Fruit fly (Drosophila melanogaster): ENCODE results near the gene CG6800.

Gene CG6800

dm6 chr3R:21781448-21781847 lies 5.5 kb downstream of the CG6800 start:
- TF ChIP-seq dsf (GFP tag; optimal IDR thresholded peaks at IDR 0.05; ENCODE audit: borderline replicate concordance) (peak; percentile 14), Hr78 (GFP tag; optimal IDR thresholded peaks at IDR 0.05) (no peak), pan (optimal IDR thresholded peaks at IDR 0.05) (no peak), CG32264 (GFP tag; optimal IDR thresholded peaks at IDR 0.05) (peak; percentile 85), Jra (GFP tag; optimal IDR thresholded peaks at IDR 0.05) (peak; percentile 61), Mio (GFP tag; optimal IDR thresholded peaks at IDR 0.05) (no peak), Sp1 (GFP tag; optimal IDR thresholded peaks at IDR 0.05) (peak; percentile 88), lola (GFP tag; optimal IDR thresholded peaks at IDR 0.05) (no peak), dl (GFP tag; optimal IDR thresholded peaks at IDR 0.05; ENCODE audit: insufficient read depth in 1 of 2, partially characterized antibody in 2 of 2) (no peak), fru (GFP tag; optimal IDR thresholded peaks at IDR 0.05) (peak; percentile 94), sv (GFP tag; optimal IDR thresholded peaks at IDR 0.05) (peak; percentile 71), Dif (GFP tag; optimal IDR thresholded peaks at IDR 0.05; ENCODE audit: partially characterized antibody) (no peak), ey (GFP tag; optimal IDR thresholded peaks at IDR 0.05) (peak; percentile 92), Hr83 (GFP tag; optimal IDR thresholded peaks at IDR 0.05; ENCODE audit: poor library complexity, severe bottlenecking) (no peak), Hnf4 (GFP tag; optimal IDR thresholded peaks at IDR 0.05) (peak; percentile 88), woc (GFP tag; optimal IDR thresholded peaks at IDR 0.05) (peak; percentile 90), tai (GFP tag; optimal IDR thresholded peaks at IDR 0.05) (peak; percentile 56), CrebA (GFP tag; optimal IDR thresholded peaks at IDR 0.05; ENCODE audit: borderline replicate concordance) (peak; percentile 72), N (GFP tag; optimal IDR thresholded peaks at IDR 0.05) (no peak), sage (GFP tag; optimal IDR thresholded peaks at IDR 0.05) (peak; percentile 57), HLH106 (tag; optimal IDR thresholded peaks at IDR 0.05) (peak; percentile 89), CG9705 (GFP tag; optimal IDR thresholded peaks at IDR 0.05) (peak; percentile 50), rgr (GFP tag; optimal IDR thresholded peaks at IDR 0.05) (peak; percentile 90), jim (GFP tag; optimal IDR thresholded peaks at IDR 0.05) (no peak), Dfd (GFP tag; optimal IDR thresholded peaks at IDR 0.05) (no peak), h (GFP tag; optimal IDR thresholded peaks at IDR 0.05) (peak; percentile 94), dmrt93B (GFP tag; optimal IDR thresholded peaks at IDR 0.05) (peak; percentile 80), Abd-B (GFP tag; optimal IDR thresholded peaks at IDR 0.05) (no peak), Myc (optimal IDR thresholded peaks at IDR 0.05) (no peak), OdsH (GFP tag; optimal IDR thresholded peaks at IDR 0.05) (peak; percentile 92), usp (GFP tag; optimal IDR thresholded peaks at IDR 0.05) (no peak), Vsx2 (GFP tag; optimal IDR thresholded peaks at IDR 0.05; ENCODE audit: partially characterized antibody) (no peak), GATAd (GFP tag; optimal IDR thresholded peaks at IDR 0.05) (no peak), br (GFP tag; optimal IDR thresholded peaks at IDR 0.05) (peak; percentile 91), psq (GFP tag; optimal IDR thresholded peaks at IDR 0.05) (peak; percentile 89), foxo (GFP tag; optimal IDR thresholded peaks at IDR 0.05) (peak; percentile 51 to 93), brk (GFP tag; optimal IDR thresholded peaks at IDR 0.05) (peak; percentile 85), Rel (GFP tag; optimal IDR thresholded peaks at IDR 0.05) (peak; percentile 71), Rel (tag; optimal IDR thresholded peaks at IDR 0.05) (no peak)

- TF ChIP-seq dl (GFP tag; optimal IDR thresholded peaks at IDR 0.05; ENCODE audit: insufficient read depth in 1 of 2, partially characterized antibody in 2 of 2), result no peak
- peak; percentile 13 for TF ChIP-seq br (GFP tag; optimal IDR thresholded peaks at IDR 0.05)
Measured at dm6 chr3R:21782295-21782922, 6.5 kb downstream of the CG6800 start, which contains the start of gene tsl. Gene tsl (minus strand): TSS chr3R:21782536.

dm6 chr3R:21790392-21790791 lies 14.5 kb downstream of the CG6800 start:
- TF ChIP-seq brk (GFP tag; optimal IDR thresholded peaks at IDR 0.05), result no peak
- no peak for TF ChIP-seq sv (GFP tag; optimal IDR thresholded peaks at IDR 0.05)
- peak; percentile 34 for TF ChIP-seq Dfd (GFP tag; optimal IDR thresholded peaks at IDR 0.05)
- no peak for TF ChIP-seq dl (GFP tag; optimal IDR thresholded peaks at IDR 0.05; ENCODE audit: insufficient read depth in 1 of 2, partially characterized antibody in 2 of 2)
- TF ChIP-seq HLH106 (tag; optimal IDR thresholded peaks at IDR 0.05), result no peak
- TF ChIP-seq Sp1 (GFP tag; optimal IDR thresholded peaks at IDR 0.05), result no peak
- no peak for TF ChIP-seq Hr78 (GFP tag; optimal IDR thresholded peaks at IDR 0.05)
- TF ChIP-seq Hr83 (GFP tag; optimal IDR thresholded peaks at IDR 0.05; ENCODE audit: poor library complexity, severe bottlenecking), result no peak
- no peak for TF ChIP-seq dsf (GFP tag; optimal IDR thresholded peaks at IDR 0.05; ENCODE audit: borderline replicate concordance)

All from whole organism, wandering third instar larva.